Worm (Caenorhabditis elegans): Measurements from ENCODE around the gene F13H6.5.

- no peak for TF ChIP-seq zip-8 (tag; optimal IDR thresholded peaks at IDR 0.05)
- no peak for TF ChIP-seq ztf-11 (tag; optimal IDR thresholded peaks at IDR 0.05)
- no peak for TF ChIP-seq mls-2 (tag; optimal IDR thresholded peaks at IDR 0.05)
- TF ChIP-seq mab-5 (tag; optimal IDR thresholded peaks at IDR 0.05) = no peak
- TF ChIP-seq ces-1 (GFP tag; optimal IDR thresholded peaks at IDR 0.05) = no peak
- TF ChIP-seq mep-1 (tag; optimal IDR thresholded peaks at IDR 0.05) = no peak
- no peak for TF ChIP-seq unc-39 (tag; optimal IDR thresholded peaks at IDR 0.05)
- no peak for TF ChIP-seq hlh-1 (tag; optimal IDR thresholded peaks at IDR 0.05)
- TF ChIP-seq unc-62 (GFP tag; optimal IDR thresholded peaks at IDR 0.05) = no peak
- no peak for TF ChIP-seq snpc-4 (tag; optimal IDR thresholded peaks at IDR 0.05)
Measured at ce11 chrV:6349597-6349996, 25.1 kb downstream of the F13H6.5 start.
